Worm (Caenorhabditis elegans) whole organism, L3 larva: ENCODE data around the gene T20B3.14.

Experiments used
- nhr-237 ChIP-seq: fragments of 150-350 bp; optimal IDR thresholded peaks from 2 replicates; lab custom pipeline; 2014; ENCODE audit warnings: missing biosample characterization, missing genetic modification characterization
- nhr-25 ChIP-seq: sonication (generic microtip); optimal IDR thresholded peaks from 2 replicates; lab custom pipeline; 2017; ENCODE audit warnings: missing biosample characterization, missing genetic modification characterization
- nhr-76 ChIP-seq: fragments of 150-350 bp; sonication (generic microtip); optimal IDR thresholded peaks from 5 replicates; lab custom pipeline; 2014; ENCODE audit warnings: missing biosample characterization, missing genetic modification characterization
- pqm-1 ChIP-seq: fragments of 150-350 bp; optimal IDR thresholded peaks from 2 replicates; lab custom pipeline; 2017; ENCODE audit warnings: missing biosample characterization, missing genetic modification characterization, inconsistent platforms
- tbx-2 ChIP-seq: sonication (generic microtip); optimal IDR thresholded peaks from 2 replicates; lab custom pipeline; 2016; ENCODE audit warnings: mild to moderate bottlenecking, missing genetic modification characterization, missing compliant biosample characterization

DNA sequence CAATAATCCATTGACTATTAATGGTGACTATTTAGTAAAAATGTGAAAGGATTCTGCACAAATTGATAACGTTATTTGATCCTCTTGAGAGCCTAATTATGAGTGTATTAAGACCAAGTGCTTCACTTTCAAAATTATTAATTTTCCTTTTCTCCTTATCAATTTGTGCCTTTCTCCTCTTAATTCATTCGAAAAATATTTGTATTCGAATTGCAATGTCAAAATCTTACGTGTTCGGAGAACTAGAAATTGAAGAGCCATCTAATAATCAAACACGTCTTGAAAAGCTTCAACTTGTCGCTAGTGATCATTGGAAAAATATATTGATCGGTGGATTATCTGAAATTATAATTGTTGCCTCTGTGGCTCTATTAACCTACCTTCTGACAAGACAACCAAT is 27.4 kb upstream of the T20B3.14 start, which contains the start of the genes clec-36 and clec-26:
- TF ChIP-seq nhr-237 (tag; lab: Kevin White, UChicago) (no peak), nhr-25 (tag; lab: Kevin White, UChicago) (no peak), nhr-76 (no peak), tbx-2 (tag; lab: Kevin White, UChicago) (no peak), pqm-1 (tag; lab: Kevin White, UChicago) (no peak)
